Worm (Caenorhabditis elegans) whole organism, L1 larva: ENCODE measurements around the gene C09B7.2.

Experiments used
- ama-1 ChIP-seq: fragments of 150-350 bp; optimal IDR thresholded peaks from 2 replicates; lab custom pipeline; 2014
- blmp-1 ChIP-seq: fragments of 150-350 bp; optimal IDR thresholded peaks from 2 replicates; lab custom pipeline; 2014; ENCODE audit warnings: missing biosample characterization, missing genetic modification characterization
- ceh-90 ChIP-seq: sonication (generic microtip); optimal IDR thresholded peaks from 2 replicates; lab custom pipeline; 2016; ENCODE audit warnings: missing genetic modification characterization, missing compliant biosample characterization
- dsc-1 ChIP-seq: sonication (generic microtip); optimal IDR thresholded peaks from 2 replicates; lab custom pipeline; 2016; ENCODE audit warnings: mild to moderate bottlenecking, missing genetic modification characterization, missing compliant biosample characterization
- efl-1 ChIP-seq, 4 experiments: fragments of 150-350 bp; optimal IDR thresholded peaks in 3 of 4; peaks in 1 of 4; 1 replicate in 1 of 4; 2 replicates in 3 of 4; lab custom pipeline; 2014; ENCODE audit warnings: missing biosample characterization in 2 of 4, missing genetic modification characterization in 2 of 4, missing genetic modification reagents in 2 of 4
- efl-3 ChIP-seq: fragments of 200-800 bp; sonication (Bioruptor generic); optimal IDR thresholded peaks from 2 replicates; lab custom pipeline; 2018; ENCODE audit warnings: mild to moderate bottlenecking, missing genetic modification characterization, missing compliant biosample characterization
- irx-1 ChIP-seq: sonication (generic microtip); optimal IDR thresholded peaks from 2 replicates; lab custom pipeline; 2016; ENCODE audit warnings: missing genetic modification characterization, missing compliant biosample characterization
- lin-14 ChIP-seq: fragments of 200-800 bp; sonication (Bioruptor generic); optimal IDR thresholded peaks from 2 replicates; lab custom pipeline; 2018; ENCODE audit warnings: mild to moderate bottlenecking, missing genetic modification characterization, moderate library complexity, missing compliant biosample characterization
- lin-39 ChIP-seq: fragments of 150-350 bp; optimal IDR thresholded peaks from 2 replicates; lab custom pipeline; 2014; ENCODE audit warnings: missing biosample characterization, missing genetic modification reagents, missing genetic modification characterization
- mep-1 ChIP-seq: fragments of 150-350 bp; optimal IDR thresholded peaks from 2 replicates; lab custom pipeline; 2014; ENCODE audit warnings: missing biosample characterization, missing genetic modification characterization
- nhr-20 ChIP-seq: sonication (generic microtip); optimal IDR thresholded peaks from 2 replicates; lab custom pipeline; 2016; ENCODE audit warnings: mild to moderate bottlenecking, missing genetic modification characterization, missing compliant biosample characterization
- nhr-71 ChIP-seq: sonication (generic microtip); optimal IDR thresholded peaks from 2 replicates; lab custom pipeline; 2016; ENCODE audit warnings: mild to moderate bottlenecking, missing genetic modification characterization, moderate library complexity, missing compliant biosample characterization
- nhr-85 ChIP-seq: sonication (generic microtip); peaks from one replicate; lab custom pipeline; 2016; ENCODE audit warnings: missing genetic modification characterization, inconsistent platforms, missing compliant biosample characterization
- nhr-90 ChIP-seq: sonication (generic microtip); optimal IDR thresholded peaks from 2 replicates; lab custom pipeline; 2016; ENCODE audit warnings: mild to moderate bottlenecking, missing genetic modification characterization, missing compliant biosample characterization; ENCODE audit not compliant: poor library complexity
- snu-23 ChIP-seq: sonication (generic microtip); optimal IDR thresholded peaks from 2 replicates; lab custom pipeline; 2016; ENCODE audit warnings: missing genetic modification characterization, missing compliant biosample characterization
- sptf-1 ChIP-seq: fragments of 150-350 bp; optimal IDR thresholded peaks from 2 replicates; lab custom pipeline; 2014; ENCODE audit warnings: missing biosample characterization, missing genetic modification characterization
- tbx-2 ChIP-seq: sonication (generic microtip); optimal IDR thresholded peaks from 2 replicates; lab custom pipeline; 2016; ENCODE audit warnings: missing genetic modification characterization, missing compliant biosample characterization

C09B7.2 gene

ce11 chrX:2709183-2709582, 41.3 kb downstream of the C09B7.2 start:
- TF ChIP-seq snu-23 (GFP tag; lab: Kevin White, UChicago): peak; percentile 12
- TF ChIP-seq mep-1 (tag; lab: Kevin White, UChicago): peak; percentile 4
- no peak for TF ChIP-seq tbx-2
- TF ChIP-seq dsc-1 (tag; lab: Kevin White, UChicago): no peak
- TF ChIP-seq nhr-20 (tag; lab: Kevin White, UChicago): peak; percentile 26
- peak; percentile 17 for TF ChIP-seq nhr-90 (tag; lab: Kevin White, UChicago)
- peak; percentile 40 for TF ChIP-seq lin-14
- TF ChIP-seq lin-39 (tag; lab: Kevin White, UChicago): peak; percentile 55
- TF ChIP-seq irx-1 (tag; lab: Kevin White, UChicago): peak; percentile 18
- TF ChIP-seq nhr-85: peak; percentile 91
- no peak for TF ChIP-seq ama-1 (lab: Kevin White, UChicago)
- peak; percentile 20 for TF ChIP-seq nhr-71 (tag; lab: Kevin White, UChicago)
- peak; percentile 16 for TF ChIP-seq efl-3 (GFP tag; lab: Kevin White, UChicago)
- no peak for TF ChIP-seq sptf-1
- TF ChIP-seq, all 84 proteins: peak for 10

- TF ChIP-seq blmp-1 (tag; lab: Kevin White, UChicago) (peak; percentile 67), nhr-85 (peak; percentile 67), efl-1 (optimal IDR thresholded peaks at IDR 0.05; lab: Kevin White, UChicago) (no peak), efl-1 (GFP tag; optimal IDR thresholded peaks at IDR 0.05 in 1 of 2; lab: Kevin White, UChicago) (peak in 1 of 2 experiments; percentile 88), lin-14 (peak; percentile 12), ceh-90 (tag; lab: Kevin White, UChicago) (no peak)
Observed at ce11 chrX:2712984-2713383, 45.1 kb downstream of the C09B7.2 start.
